Fruit fly (Drosophila melanogaster) whole organism, prepupa: ENCODE results near the gene mTTF.

ENCODE experiments used
- CG1621 ChIP-seq: fragments of 200-800 bp; sonication (Bioruptor generic); optimal IDR thresholded peaks from 3 replicates; lab custom pipeline; 2018; ENCODE audit warnings: missing biosample characterization, mild to moderate bottlenecking, missing genetic modification characterization
- CG32006 ChIP-seq: fragments of 200-800 bp; sonication (Bioruptor generic); optimal IDR thresholded peaks from 3 replicates; lab custom pipeline; 2017; ENCODE audit warnings: missing biosample characterization, mild to moderate bottlenecking, missing genetic modification characterization
- CG8119 ChIP-seq: fragments of 200-800 bp; sonication (Bioruptor generic); IDR thresholded peaks from 3 replicates; pipeline ENCODE4 v1.3.6; 2022; ENCODE audit warnings: missing biosample characterization, missing genetic modification characterization

DNA sequence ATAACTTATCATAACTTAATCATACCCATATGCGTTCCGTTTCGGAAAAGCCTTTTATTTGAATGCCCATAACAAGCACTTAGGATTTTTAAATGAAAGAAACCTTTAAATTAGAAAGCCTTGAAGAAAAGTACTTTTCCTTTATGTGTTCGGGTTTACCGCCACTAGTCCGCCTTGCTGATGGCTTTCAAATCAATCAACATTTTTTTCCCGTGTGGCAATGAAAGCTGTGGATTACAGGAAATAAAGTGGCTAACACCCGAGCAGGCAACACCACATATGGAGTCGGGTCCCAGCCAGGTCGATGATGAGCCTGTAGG, 22.1 kb upstream of the mTTF start:
- TF ChIP-seq CG1621 (tag; lab: Kevin White, UChicago) (no peak), CG32006 (GFP tag; lab: Kevin White, UChicago) (peak; percentile 82), CG8119 (GFP tag; lab: Robert Waterston, UW) (peak; percentile 63)
